Worm (Caenorhabditis elegans): ENCODE results near the gene srg-42.

Gene srg-42

DNA sequence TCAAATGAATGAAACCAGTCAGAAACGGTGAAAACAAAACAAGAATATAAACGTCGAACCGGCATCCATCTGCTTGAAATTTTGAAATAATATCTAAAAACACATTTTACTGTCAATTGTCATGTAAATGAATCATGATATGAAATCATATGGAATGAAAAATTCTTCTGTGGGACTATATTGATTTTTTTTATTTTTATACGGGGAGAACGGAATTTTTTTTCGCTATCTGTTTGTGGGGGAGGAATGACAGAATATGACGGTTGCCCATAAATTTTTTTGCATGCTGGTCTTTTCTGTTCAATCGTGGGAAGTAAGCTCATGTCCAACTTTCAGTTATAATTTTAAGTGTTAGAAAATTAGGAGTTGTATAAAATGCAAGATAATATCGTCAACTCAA, 13.2 kb downstream of the srg-42 start, which contains the start of gene C06H2.7:
TSS of gene C06H2.7 (minus strand) at position 101 of the 400 bp plus-strand sequence.
- TF ChIP-seq cebp-1 (GFP tag; IDR thresholded peaks at IDR 0.05) (no peak), cebp-1 (tag; optimal IDR thresholded peaks at IDR 0.05) (no peak), dpl-1 (GFP tag; optimal IDR thresholded peaks at IDR 0.05) (no peak), attf-3 (GFP tag; conservative IDR thresholded peaks at IDR 0.05) (no peak), Y79H2A.3 (GFP tag; conservative IDR thresholded peaks at IDR 0.05) (no peak), akir-1 (GFP tag; optimal IDR thresholded peaks at IDR 0.05) (no peak), D2030.7 (GFP tag; IDR thresholded peaks at IDR 0.05) (no peak), unc-130 (GFP tag; optimal IDR thresholded peaks at IDR 0.05) (no peak), lin-26 (GFP tag; IDR thresholded peaks at IDR 0.05) (no peak), F55B11.4 (tag; optimal IDR thresholded peaks at IDR 0.05; ENCODE audit: borderline replicate concordance, insufficient read depth) (no peak), athp-1 (tag; optimal IDR thresholded peaks at IDR 0.05) (no peak), ceh-58 (GFP tag; IDR thresholded peaks at IDR 0.05) (no peak), ceh-100 (GFP tag; IDR thresholded peaks at IDR 0.05) (no peak), snpc-1.1 (tag; optimal IDR thresholded peaks at IDR 0.05; ENCODE audit: insufficient read depth) (no peak), mcd-1 (GFP tag; IDR thresholded peaks at IDR 0.05) (no peak), F10E7.11 (tag; optimal IDR thresholded peaks at IDR 0.05) (no peak), B0035.1 (tag; optimal IDR thresholded peaks at IDR 0.05) (no peak)

DNA sequence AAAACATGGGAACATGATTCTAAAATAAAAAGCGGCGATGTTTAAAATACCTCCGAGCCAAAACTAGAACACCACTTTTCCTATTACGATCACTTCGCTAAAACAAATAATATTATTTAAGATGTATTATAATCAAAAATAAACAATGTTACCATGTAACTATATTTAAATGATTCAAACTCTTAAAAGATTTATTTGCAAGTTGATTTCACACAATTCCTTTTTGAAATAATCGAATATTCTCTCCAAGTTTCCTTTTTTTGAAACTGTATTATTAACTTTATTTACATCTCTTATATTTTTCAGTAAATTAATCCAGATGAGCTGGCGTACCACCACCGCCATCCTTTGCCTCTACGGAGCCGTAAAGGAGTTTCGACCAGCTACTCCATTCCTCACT, 16.7 kb downstream of the srg-42 start, which contains the start of gene folt-1:
TSS of gene folt-1 (plus strand) at position 301 of the 400 bp plus-strand sequence.
- TF ChIP-seq nhr-80 (tag; optimal IDR thresholded peaks at IDR 0.05) = no peak
- TF ChIP-seq F33H1.4 (GFP tag; IDR thresholded peaks at IDR 0.05) = no peak
- TF ChIP-seq nfya-1 (tag; optimal IDR thresholded peaks at IDR 0.05; ENCODE audit: borderline replicate concordance, insufficient read depth) = no peak
- no peak for TF ChIP-seq lir-1 (GFP tag; conservative IDR thresholded peaks at IDR 0.05)
- no peak for TF ChIP-seq repo-1 (tag; optimal IDR thresholded peaks at IDR 0.05)
- TF ChIP-seq dpff-1 (tag; optimal IDR thresholded peaks at IDR 0.05) = no peak
- TF ChIP-seq let-526 (GFP tag; IDR thresholded peaks at IDR 0.05) = no peak
- TF ChIP-seq lsy-27 (tag; optimal IDR thresholded peaks at IDR 0.05; ENCODE audit: borderline replicate concordance, insufficient read depth) = no peak
- no peak for TF ChIP-seq B0035.1 (tag; optimal IDR thresholded peaks at IDR 0.05)
- TF ChIP-seq unc-62 (GFP tag; optimal IDR thresholded peaks at IDR 0.05) = no peak
- no peak for TF ChIP-seq hsf-1 (GFP tag; IDR thresholded peaks at IDR 0.05)
- no peak for TF ChIP-seq die-1 (tag; optimal IDR thresholded peaks at IDR 0.05)
- TF ChIP-seq athp-1 (tag; optimal IDR thresholded peaks at IDR 0.05) = no peak

DNA sequence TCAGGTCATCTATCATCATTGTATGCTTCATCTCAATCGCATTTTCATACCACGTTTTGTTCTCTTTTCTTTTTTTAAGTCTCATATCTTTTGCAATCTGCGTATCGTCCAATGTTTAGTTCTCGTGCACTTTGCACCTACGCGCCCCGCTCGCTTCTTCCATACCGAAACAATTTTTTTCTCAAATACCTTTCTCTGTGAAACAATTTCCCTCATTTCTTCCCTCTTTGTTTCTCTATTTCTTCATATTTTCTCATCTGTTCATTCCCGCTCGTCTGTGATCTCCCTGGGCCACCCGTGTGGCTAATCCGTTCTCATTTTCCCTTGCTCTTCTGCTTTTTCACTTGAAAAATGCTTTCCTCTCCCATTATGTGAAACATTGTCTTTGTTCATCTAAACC, 17.5 kb downstream of the srg-42 start:
- TF ChIP-seq nhr-80 (tag; optimal IDR thresholded peaks at IDR 0.05) = peak; percentile 44
- no peak for TF ChIP-seq K12H6.12 (tag; optimal IDR thresholded peaks at IDR 0.05)
- peak; percentile 19; the same call in 1 of the 2 replicates for TF ChIP-seq hmg-1.2 (GFP tag; IDR thresholded peaks at IDR 0.05)
- no peak for TF ChIP-seq tbp1 (GFP tag; optimal IDR thresholded peaks at IDR 0.05)
- TF ChIP-seq attf-5 (GFP tag; optimal IDR thresholded peaks at IDR 0.05) = peak; percentile 47

DNA sequence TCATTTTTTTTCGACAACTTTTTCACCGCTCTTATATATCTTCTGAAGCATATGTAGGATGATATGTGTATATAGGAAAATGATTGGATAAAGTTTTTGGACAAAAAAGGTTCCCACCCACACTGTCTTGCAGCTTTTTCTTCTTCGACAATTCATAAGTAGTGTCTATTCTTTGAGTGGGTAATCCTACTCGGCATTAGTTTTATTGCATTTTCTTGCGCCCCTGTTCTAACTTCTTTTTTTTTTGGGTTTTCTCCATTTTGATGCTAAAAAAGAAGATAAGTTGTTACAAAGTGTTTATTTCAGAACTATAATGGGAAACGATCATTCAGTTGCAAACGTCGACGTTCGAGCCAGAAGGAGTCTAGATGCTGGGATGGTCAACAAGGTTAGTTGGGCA, 23.6 kb downstream of the srg-42 start, which contains the start of gene glb-3:
TSS of gene glb-3 (plus strand) at position 301 of the 400 bp plus-strand sequence.
- no peak for TF ChIP-seq hlh-12 (tag; optimal IDR thresholded peaks at IDR 0.05)

DNA sequence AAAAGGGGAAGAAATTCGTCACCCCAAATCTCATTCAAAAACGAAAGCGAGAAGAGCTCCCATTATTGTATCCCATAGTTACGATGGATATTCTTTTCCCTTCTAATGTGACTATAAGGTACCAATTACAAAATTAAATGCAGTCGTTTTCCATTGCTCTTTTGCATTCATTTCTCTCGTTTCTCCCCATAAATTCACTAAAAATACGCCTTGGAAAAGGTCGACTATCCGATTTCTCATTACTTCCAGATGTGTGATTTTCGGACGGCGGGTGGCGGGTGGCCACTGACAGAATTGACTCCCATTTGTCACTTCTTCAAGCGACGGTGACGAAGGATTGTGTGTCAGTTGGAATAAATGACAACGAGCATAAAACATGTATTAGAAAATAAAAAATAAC, 24.3 kb downstream of the srg-42 start:
- no peak for TF ChIP-seq attf-6 (GFP tag; IDR thresholded peaks at IDR 0.05)
- TF ChIP-seq egrh-3 (GFP tag; IDR thresholded peaks at IDR 0.05) = no peak
- TF ChIP-seq nfya-1 (tag; optimal IDR thresholded peaks at IDR 0.05; ENCODE audit: borderline replicate concordance, insufficient read depth) = no peak
- no peak for TF ChIP-seq madf-3 (GFP tag; IDR thresholded peaks at IDR 0.05)
- TF ChIP-seq him-1 (tag; optimal IDR thresholded peaks at IDR 0.05) = no peak
- TF ChIP-seq attf-3 (GFP tag; conservative IDR thresholded peaks at IDR 0.05) = no peak
- no peak for TF ChIP-seq aptf-2 (GFP tag; conservative IDR thresholded peaks at IDR 0.05)
- no peak for TF ChIP-seq somi-1 (GFP tag; optimal IDR thresholded peaks at IDR 0.05)
- no peak for TF ChIP-seq C17E4.6 (GFP tag; IDR thresholded peaks at IDR 0.05)
- no peak for TF ChIP-seq gei-17 (GFP tag; optimal IDR thresholded peaks at IDR 0.05)
- no peak for TF ChIP-seq die-1 (tag; optimal IDR thresholded peaks at IDR 0.05)
- TF ChIP-seq lag-1 (GFP tag; IDR thresholded peaks at IDR 0.05) = no peak
- no peak for TF ChIP-seq bed-1 (GFP tag; IDR thresholded peaks at IDR 0.05)
- no peak for TF ChIP-seq tbp1 (GFP tag; optimal IDR thresholded peaks at IDR 0.05)

Data from whole organism, young adult.